Worm (Caenorhabditis elegans) whole organism, young adult: ENCODE data around the gene utx-1.

Experiments used
- B0261.1 ChIP-seq: sonication (generic microtip); optimal IDR thresholded peaks from 2 replicates; lab custom pipeline; 2016; ENCODE audit warnings: mild to moderate bottlenecking, missing genetic modification characterization, moderate library complexity, missing compliant biosample characterization
- B0336.3 ChIP-seq: fragments of 200-800 bp; sonication (Bioruptor generic); IDR thresholded peaks from 2 replicates; pipeline ENCODE4 v1.3.6; 2022; ENCODE audit warnings: missing genetic modification characterization, missing compliant biosample characterization
- D2030.7 ChIP-seq: fragments of 200-800 bp; sonication (Bioruptor generic); IDR thresholded peaks from 2 replicates; pipeline ENCODE4 v1.3.6; 2022; ENCODE audit warnings: missing genetic modification reagents, missing genetic modification characterization, missing compliant biosample characterization
- F10E7.11 ChIP-seq: sonication (generic microtip); optimal IDR thresholded peaks from 2 replicates; lab custom pipeline; 2017; ENCODE audit warnings: mild to moderate bottlenecking, missing genetic modification characterization, moderate library complexity, missing compliant biosample characterization
- F23B12.7 ChIP-seq: sonication (generic microtip); optimal IDR thresholded peaks from 2 replicates; lab custom pipeline; 2017; ENCODE audit warnings: missing genetic modification characterization, mild to moderate bottlenecking, missing compliant biosample characterization, antibody characterized with exemption, moderate library complexity; ENCODE audit not compliant: insufficient read depth
- F37B4.10 ChIP-seq: fragments of 200-800 bp; sonication (Bioruptor generic); IDR thresholded peaks from 2 replicates; pipeline ENCODE4 v1.3.6; 2022; ENCODE audit warnings: missing genetic modification characterization, missing compliant biosample characterization
- F39B2.1 ChIP-seq: fragments of 200-800 bp; sonication (Bioruptor generic); IDR thresholded peaks from 2 replicates; pipeline ENCODE4 v1.3.6; 2022; ENCODE audit warnings: missing genetic modification reagents, missing genetic modification characterization, missing compliant biosample characterization
- F52B5.7 ChIP-seq: sonication (generic microtip); optimal IDR thresholded peaks from 2 replicates; lab custom pipeline; 2016; ENCODE audit warnings: mild to moderate bottlenecking, missing genetic modification characterization, missing compliant biosample characterization
- F57C9.4 ChIP-seq: sonication (generic microtip); optimal IDR thresholded peaks from 2 replicates; lab custom pipeline; 2017; ENCODE audit warnings: mild to moderate bottlenecking, missing genetic modification characterization, missing compliant biosample characterization
- Y79H2A.3 ChIP-seq: fragments of 200-800 bp; sonication (Bioruptor generic); conservative IDR thresholded peaks from 2 replicates; pipeline ENCODE4 v1.3.6; 2022; ENCODE audit warnings: missing genetic modification reagents, missing genetic modification characterization, missing compliant biosample characterization
- ZK185.1 ChIP-seq: sonication (generic microtip); optimal IDR thresholded peaks from 2 replicates; lab custom pipeline; 2016; ENCODE audit warnings: mild to moderate bottlenecking, missing genetic modification characterization, missing compliant biosample characterization; ENCODE audit not compliant: poor library complexity, severe bottlenecking
- aptf-3 ChIP-seq: fragments of 200-800 bp; sonication (Bioruptor generic); IDR thresholded peaks from 2 replicates; pipeline ENCODE4 v1.3.6; 2022; ENCODE audit warnings: missing genetic modification characterization, missing compliant biosample characterization
- atf-7 ChIP-seq: sonication (generic microtip); optimal IDR thresholded peaks from 2 replicates; lab custom pipeline; 2017; ENCODE audit warnings: mild to moderate bottlenecking, missing genetic modification characterization, missing compliant biosample characterization
- attf-5 ChIP-seq: fragments of 200-800 bp; sonication (Bioruptor generic); optimal IDR thresholded peaks from 2 replicates; lab custom pipeline; 2018; ENCODE audit warnings: mild to moderate bottlenecking, missing genetic modification characterization, missing compliant biosample characterization
- bed-1 ChIP-seq: fragments of 200-800 bp; sonication (Bioruptor generic); IDR thresholded peaks from 2 replicates; pipeline ENCODE4 v1.3.6; 2022; ENCODE audit warnings: missing genetic modification reagents, missing genetic modification characterization, missing compliant biosample characterization
- cebp-1 ChIP-seq, 2 experiments: fragments of 200-800 bp in 1 of 2; sonication (Bioruptor generic) in 1 of 2; sonication (generic microtip) in 1 of 2; IDR thresholded peaks in 1 of 2; optimal IDR thresholded peaks in 1 of 2; 2 replicates each; pipeline versions ENCODE4 v1.3.6 to Lab custom; 2017 to 2022; ENCODE audit warnings: missing compliant biosample characterization in 2 of 2, missing genetic modification characterization in 2 of 2, mild to moderate bottlenecking in 1 of 2, missing genetic modification reagents in 1 of 2, moderate library complexity in 1 of 2
- ceh-100 ChIP-seq: fragments of 200-800 bp; sonication (Bioruptor generic); IDR thresholded peaks from 2 replicates; pipeline ENCODE4 v1.3.6; 2022; ENCODE audit warnings: missing genetic modification reagents, missing genetic modification characterization, missing compliant biosample characterization
- ceh-27 ChIP-seq: fragments of 200-800 bp; sonication (Bioruptor generic); optimal IDR thresholded peaks from 2 replicates; lab custom pipeline; 2018; ENCODE audit warnings: mild to moderate bottlenecking, missing genetic modification characterization, moderate library complexity, missing compliant biosample characterization
- ceh-58 ChIP-seq: fragments of 200-800 bp; sonication (Bioruptor generic); IDR thresholded peaks from 2 replicates; pipeline ENCODE4 v1.3.6; 2022; ENCODE audit warnings: missing genetic modification characterization, missing compliant biosample characterization
- die-1 ChIP-seq: sonication (generic microtip); optimal IDR thresholded peaks from 2 replicates; lab custom pipeline; 2016; ENCODE audit warnings: missing genotype, mild to moderate bottlenecking, missing genetic modification characterization, missing compliant biosample characterization
- efl-1 ChIP-seq: fragments of 150-350 bp; optimal IDR thresholded peaks from 2 replicates; lab custom pipeline; 2014; ENCODE audit warnings: missing biosample characterization, missing genetic modification reagents, missing genetic modification characterization
- egrh-3 ChIP-seq: fragments of 200-800 bp; sonication (Bioruptor generic); IDR thresholded peaks from 2 replicates; pipeline ENCODE4 v1.3.6; 2022; ENCODE audit warnings: missing genetic modification reagents, missing genetic modification characterization, missing compliant biosample characterization
- hlh-12 ChIP-seq: sonication (generic microtip); optimal IDR thresholded peaks from 2 replicates; lab custom pipeline; 2016; ENCODE audit warnings: missing genetic modification characterization, missing compliant biosample characterization
- hlh-26 ChIP-seq: fragments of 200-800 bp; sonication (Bioruptor generic); conservative IDR thresholded peaks from 2 replicates; pipeline ENCODE4 v1.3.6; 2022; ENCODE audit warnings: missing genetic modification reagents, missing genetic modification characterization, missing compliant biosample characterization
- hmg-20 ChIP-seq: fragments of 200-800 bp; sonication (Bioruptor generic); IDR thresholded peaks from 2 replicates; pipeline ENCODE4 v1.3.6; 2022; ENCODE audit warnings: missing genetic modification reagents, missing genetic modification characterization, missing compliant biosample characterization
- hsf-1 ChIP-seq: fragments of 200-800 bp; sonication (Bioruptor generic); IDR thresholded peaks from 2 replicates; pipeline ENCODE4 v1.3.6; 2022; ENCODE audit warnings: missing genetic modification reagents, missing genetic modification characterization, missing compliant biosample characterization
- lin-35 ChIP-seq, 3 experiments: fragments of 150-350 bp in 2 of 3; sonication (generic microtip) in 1 of 3; optimal IDR thresholded peaks; 2 replicates each; lab custom pipeline; 2014 to 2018; ENCODE audit warnings: missing biosample characterization in 3 of 3, missing genetic modification characterization in 3 of 3, missing genetic modification reagents in 3 of 3
- lir-1 ChIP-seq: fragments of 200-800 bp; sonication (Bioruptor generic); conservative IDR thresholded peaks from 2 replicates; pipeline ENCODE4 v1.3.6; 2022; ENCODE audit warnings: missing genetic modification reagents, missing genetic modification characterization, missing compliant biosample characterization
- lsy-27 ChIP-seq: sonication (generic microtip); optimal IDR thresholded peaks from 2 replicates; lab custom pipeline; 2017; ENCODE audit warnings: missing genetic modification characterization, mild to moderate bottlenecking, missing compliant biosample characterization, antibody characterized with exemption, missing genotype, borderline replicate concordance; ENCODE audit not compliant: insufficient read depth
- madf-8 ChIP-seq: fragments of 200-800 bp; sonication (Bioruptor generic); conservative IDR thresholded peaks from 2 replicates; pipeline ENCODE4 v1.3.6; 2022; ENCODE audit warnings: missing genetic modification reagents, missing genetic modification characterization, missing compliant biosample characterization
- nhr-90 ChIP-seq: sonication (generic microtip); optimal IDR thresholded peaks from 2 replicates; lab custom pipeline; 2016; ENCODE audit warnings: missing genotype, mild to moderate bottlenecking, missing genetic modification characterization, missing compliant biosample characterization
- pbrm-1 ChIP-seq: fragments of 200-800 bp; sonication (Bioruptor generic); IDR thresholded peaks from 2 replicates; pipeline ENCODE4 v1.3.6; 2022; ENCODE audit warnings: missing genetic modification reagents, missing genetic modification characterization, missing compliant biosample characterization
- pha-4 ChIP-seq: fragments of 150-350 bp; sonication (generic microtip); optimal IDR thresholded peaks from 2 replicates; lab custom pipeline; 2014; ENCODE audit warnings: missing biosample characterization, missing genetic modification reagents, missing genetic modification characterization
- repo-1 ChIP-seq: sonication (generic microtip); optimal IDR thresholded peaks from 2 replicates; lab custom pipeline; 2017; ENCODE audit warnings: mild to moderate bottlenecking, missing genetic modification characterization, missing compliant biosample characterization
- rpc-1 ChIP-seq, 2 experiments: fragments of 150-350 bp in 1 of 2; sonication (generic microtip) in 1 of 2; optimal IDR thresholded peaks; 2 replicates each; lab custom pipeline; 2014 to 2018; ENCODE audit warnings: missing biosample characterization in 1 of 2, missing genetic modification characterization in 1 of 2, missing genetic modification reagents in 1 of 2, missing genotype in 1 of 2
- snpc-1.1 ChIP-seq: sonication (generic microtip); optimal IDR thresholded peaks from 2 replicates; lab custom pipeline; 2017; ENCODE audit warnings: missing genetic modification characterization, mild to moderate bottlenecking, missing compliant biosample characterization, antibody characterized with exemption, moderate library complexity, missing genotype, missing genetic modification reagents; ENCODE audit not compliant: insufficient read depth
- snpc-1.3 ChIP-seq: sonication (generic microtip); optimal IDR thresholded peaks from 2 replicates; lab custom pipeline; 2017; ENCODE audit warnings: missing genetic modification characterization, mild to moderate bottlenecking, missing compliant biosample characterization, antibody characterized with exemption, moderate library complexity, missing genotype, missing genetic modification reagents; ENCODE audit not compliant: insufficient read depth
- snpc-3.4 ChIP-seq: sonication (generic microtip); optimal IDR thresholded peaks from 2 replicates; lab custom pipeline; 2017; ENCODE audit warnings: missing genetic modification characterization, mild to moderate bottlenecking, missing compliant biosample characterization, antibody characterized with exemption, moderate library complexity, missing genotype, missing genetic modification reagents
- snpc-4 ChIP-seq, 5 experiments: fragments of 150-350 bp in 1 of 5; sonication (generic microtip) in 4 of 5; optimal IDR thresholded peaks; 2 replicates each; lab custom pipeline; 2014 to 2018; ENCODE audit warnings: missing genetic modification characterization in 5 of 5, missing biosample characterization in 3 of 5, antibody characterized with exemption in 2 of 5, mild to moderate bottlenecking in 2 of 5, missing compliant biosample characterization in 2 of 5, missing genotype in 2 of 5, moderate library complexity in 2 of 5, missing genetic modification reagents in 1 of 5
- somi-1 ChIP-seq: fragments of 200-800 bp; sonication (Bioruptor generic); optimal IDR thresholded peaks from 2 replicates; lab custom pipeline; 2018; ENCODE audit warnings: mild to moderate bottlenecking, missing genetic modification characterization, missing compliant biosample characterization
- tbx-9 ChIP-seq: sonication (generic microtip); optimal IDR thresholded peaks from 2 replicates; lab custom pipeline; 2016; ENCODE audit warnings: borderline replicate concordance, missing genetic modification characterization, inconsistent platforms, missing compliant biosample characterization
- unc-130 ChIP-seq: sonication (generic microtip); optimal IDR thresholded peaks from 2 replicates; lab custom pipeline; 2016; ENCODE audit warnings: missing genetic modification reagents, missing genetic modification characterization, missing compliant biosample characterization
- zim-3 ChIP-seq: sonication (generic microtip); optimal IDR thresholded peaks from 2 replicates; lab custom pipeline; 2017; ENCODE audit warnings: mild to moderate bottlenecking, missing genetic modification characterization, moderate library complexity, missing compliant biosample characterization
- ztf-18 ChIP-seq: sonication (generic microtip); optimal IDR thresholded peaks from 2 replicates; lab custom pipeline; 2016; ENCODE audit warnings: missing genotype, mild to moderate bottlenecking, missing genetic modification characterization, missing compliant biosample characterization
- ztf-28 ChIP-seq: fragments of 200-800 bp; sonication (Bioruptor generic); IDR thresholded peaks from 2 replicates; pipeline ENCODE4 v1.3.6; 2022; ENCODE audit warnings: missing genetic modification reagents, missing genetic modification characterization, missing compliant biosample characterization

utx-1 gene

DNA sequence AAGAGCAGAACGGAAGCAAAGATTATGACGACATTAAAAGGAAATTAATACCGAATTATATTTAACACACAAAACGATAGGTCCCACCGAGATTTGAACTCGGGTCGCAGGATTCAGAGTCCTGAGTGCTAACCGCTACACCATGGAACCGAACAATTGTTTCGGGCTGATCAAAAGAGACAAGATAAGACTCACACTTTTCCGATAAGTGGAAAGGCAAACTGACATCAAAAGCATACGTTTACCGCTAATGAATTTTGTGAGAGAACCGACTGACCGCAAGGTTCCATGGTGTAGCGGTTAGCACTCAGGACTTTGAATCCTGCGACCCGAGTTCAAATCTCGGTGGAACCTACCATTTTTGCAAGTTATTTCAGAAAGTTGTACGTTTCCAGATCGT, 51.8 kb downstream of the utx-1 start (continued):
- peak; percentile 97 for TF ChIP-seq rpc-1 (optimal IDR thresholded peaks at IDR 0.05; lab: Kevin White, UChicago)
- peak; percentile 92 for TF ChIP-seq rpc-1 (tag; optimal IDR thresholded peaks at IDR 0.05; lab: Kevin White, UChicago)
- TF ChIP-seq atf-7 (tag; lab: Kevin White, UChicago), result no peak
- 0 out of 2 replicates have a peak, but pooled peaks have one; percentile 58 for TF ChIP-seq ztf-28 (GFP tag; lab: Robert Waterston, UW)
- peak; percentile 2 for TF ChIP-seq attf-5
- TF ChIP-seq lsy-27 (tag; lab: Kevin White, UChicago), result peak; percentile 42
- TF ChIP-seq aptf-3 (GFP tag; lab: Robert Waterston, UW), result no peak
- peak; percentile 69 for TF ChIP-seq somi-1 (GFP tag; lab: Kevin White, UChicago)
- peak; percentile 47; the same call in 1 of the 2 replicates for TF ChIP-seq pbrm-1 (GFP tag; lab: Robert Waterston, UW)
- peak; percentile 62; the same call in 1 of the 2 replicates for TF ChIP-seq hmg-20 (GFP tag; lab: Robert Waterston, UW)
- TF ChIP-seq F23B12.7 (tag; lab: Kevin White, UChicago), result peak; percentile 53
- peak; percentile 49; the same call in 1 of the 2 replicates for TF ChIP-seq D2030.7 (GFP tag; lab: Robert Waterston, UW)
- TF ChIP-seq lir-1 (GFP tag; lab: Robert Waterston, UW), result 0 out of 2 replicates have a peak, but pooled peaks have one; percentile 34
- peak; percentile 38 for TF ChIP-seq snpc-1.3 (tag; lab: Kevin White, UChicago)
- no peak for TF ChIP-seq repo-1 (tag; lab: Kevin White, UChicago)
- no peak for TF ChIP-seq efl-1 (GFP tag; lab: Kevin White, UChicago)
- no peak for TF ChIP-seq hsf-1 (GFP tag; lab: Robert Waterston, UW)
- TF ChIP-seq hlh-26 (GFP tag; lab: Robert Waterston, UW), result no peak
- peak; percentile 33 for TF ChIP-seq snpc-3.4
- TF ChIP-seq ceh-27, result no peak
- TF ChIP-seq F39B2.1 (GFP tag; lab: Robert Waterston, UW), result no peak
- TF ChIP-seq lin-35 (GFP tag; optimal IDR thresholded peaks at IDR 0.05; lab: Kevin White, UChicago), result peak in 1 of 3 experiments; percentile 15
- TF ChIP-seq zim-3 (tag; lab: Kevin White, UChicago), result peak; percentile 80
- TF ChIP-seq ZK185.1 (tag; lab: Kevin White, UChicago), result peak; percentile 92
- no peak for TF ChIP-seq ceh-100 (GFP tag; lab: Robert Waterston, UW)
- no peak for TF ChIP-seq tbx-9 (tag; lab: Kevin White, UChicago)
- TF ChIP-seq snpc-1.1 (tag; lab: Kevin White, UChicago), result peak; percentile 32
- TF ChIP-seq F57C9.4 (tag; lab: Kevin White, UChicago), result no peak
- no peak for TF ChIP-seq madf-8 (GFP tag; lab: Robert Waterston, UW)
- no peak for TF ChIP-seq Y79H2A.3 (GFP tag; lab: Robert Waterston, UW)
- TF ChIP-seq nhr-90 (tag; lab: Kevin White, UChicago), result peak; percentile 81
- no peak for TF ChIP-seq hlh-12 (tag; lab: Kevin White, UChicago)
- TF ChIP-seq B0261.1, result peak; percentile 88
- no peak for TF ChIP-seq egrh-3
- peak; percentile 1 for TF ChIP-seq unc-130 (GFP tag; lab: Kevin White, UChicago)
- 0 out of 2 replicates have a peak, but pooled peaks have one; percentile 69 for TF ChIP-seq bed-1
- peak; percentile 55 for TF ChIP-seq ztf-18 (tag; lab: Kevin White, UChicago)
- no peak for TF ChIP-seq cebp-1 (GFP tag; IDR thresholded peaks at IDR 0.05; lab: Robert Waterston, UW)
- TF ChIP-seq cebp-1 (tag; optimal IDR thresholded peaks at IDR 0.05; lab: Kevin White, UChicago), result no peak
- no peak for TF ChIP-seq B0336.3 (GFP tag; lab: Robert Waterston, UW)
- TF ChIP-seq ceh-58 (GFP tag; lab: Robert Waterston, UW), result peak; percentile 77; the same call in 1 of the 2 replicates
- peak; percentile 72 for TF ChIP-seq die-1 (tag; lab: Kevin White, UChicago)
- no peak for TF ChIP-seq pha-4 (tag; lab: Kevin White, UChicago)
- peak; percentile 47 for TF ChIP-seq snpc-4 (GFP tag; optimal IDR thresholded peaks at IDR 0.05; lab: Kevin White, UChicago)
- peak in 2 of 4 experiments; percentile 51 to 60 for TF ChIP-seq snpc-4 (tag; optimal IDR thresholded peaks at IDR 0.05; lab: Kevin White, UChicago)
- TF ChIP-seq F10E7.11, result no peak
- TF ChIP-seq F52B5.7 (tag; lab: Kevin White, UChicago), result peak; percentile 16
- TF ChIP-seq F37B4.10 (GFP tag; lab: Robert Waterston, UW), result no peak
